Worm (Caenorhabditis elegans) whole organism, midembryonic: Measurements from ENCODE around the gene C29G2.6.

Source experiments
- T22C8.4 ChIP-seq: fragments of 200-800 bp; sonication (Bioruptor generic); IDR thresholded peaks from 2 replicates; pipeline ENCODE4 v1.3.6; 2022; ENCODE audit warnings: missing genetic modification characterization, missing compliant biosample characterization
- cog-1 ChIP-seq: sonication (generic microtip); optimal IDR thresholded peaks from 2 replicates; lab custom pipeline; 2016; ENCODE audit warnings: missing genetic modification characterization, missing compliant biosample characterization
- klf-2 ChIP-seq: fragments of 200-800 bp; sonication (Bioruptor generic); conservative IDR thresholded peaks from 2 replicates; pipeline ENCODE4 v1.3.6; 2022; ENCODE audit warnings: missing genetic modification reagents, missing genetic modification characterization, missing compliant biosample characterization
- med-1 ChIP-seq: sonication (generic microtip); optimal IDR thresholded peaks from 2 replicates; lab custom pipeline; 2017; ENCODE audit warnings: missing genetic modification characterization, mild to moderate bottlenecking, missing compliant biosample characterization, antibody characterized with exemption, missing genetic modification reagents; ENCODE audit not compliant: insufficient read depth
- ref-1 ChIP-seq: fragments of 200-800 bp; sonication (Bioruptor generic); conservative IDR thresholded peaks from 2 replicates; pipeline ENCODE4 v1.3.6; 2022; ENCODE audit warnings: missing genetic modification reagents, missing genetic modification characterization, missing compliant biosample characterization
- tab-1 ChIP-seq: fragments of 200-800 bp; sonication (Bioruptor generic); IDR thresholded peaks from 2 replicates; pipeline ENCODE4 v1.3.6; 2022; ENCODE audit warnings: missing genetic modification characterization, missing compliant biosample characterization
- ztf-23 ChIP-seq: fragments of 200-800 bp; sonication (Bioruptor generic); IDR thresholded peaks from 2 replicates; pipeline ENCODE4 v1.3.6; 2022; ENCODE audit warnings: missing genetic modification reagents, missing genetic modification characterization, missing compliant biosample characterization
- ztf-29 ChIP-seq: fragments of 200-800 bp; sonication (Bioruptor generic); IDR thresholded peaks from 2 replicates; pipeline ENCODE4 v1.3.6; 2022; ENCODE audit warnings: missing genetic modification reagents, missing genetic modification characterization, missing compliant biosample characterization

DNA sequence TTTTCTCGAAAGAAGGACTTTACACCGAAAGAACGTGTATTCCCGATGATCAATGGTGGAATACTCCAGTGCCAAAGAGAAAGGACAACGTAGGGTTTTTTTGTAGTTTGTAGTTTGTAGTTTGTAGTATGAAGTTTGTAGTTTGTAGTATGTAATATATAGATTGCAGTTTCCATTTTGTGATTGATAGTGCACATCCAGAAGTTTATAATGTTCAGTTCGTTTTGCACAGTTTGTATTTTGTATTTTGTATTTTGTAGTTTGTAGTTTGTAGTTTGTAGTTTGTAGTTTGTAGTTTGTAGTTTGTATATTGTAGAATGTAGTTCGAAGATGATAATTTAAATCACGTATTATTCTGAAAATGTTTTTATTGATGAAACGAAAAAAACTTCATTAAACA is 31.8 kb upstream of the C29G2.6 start:
- TF ChIP-seq tab-1, result no peak
- no peak for TF ChIP-seq klf-2 (GFP tag; lab: Robert Waterston, UW)
- no peak for TF ChIP-seq ztf-23 (GFP tag; lab: Robert Waterston, UW)
- no peak for TF ChIP-seq med-1 (GFP tag; lab: Kevin White, UChicago)
- TF ChIP-seq ztf-29 (GFP tag; lab: Robert Waterston, UW), result no peak
- TF ChIP-seq ref-1 (GFP tag; lab: Robert Waterston, UW), result no peak
- TF ChIP-seq T22C8.4 (GFP tag; lab: Robert Waterston, UW), result no peak
- TF ChIP-seq cog-1, result no peak
